Worm (Caenorhabditis elegans) whole organism, early embryonic: ENCODE data around the gene lpl-1.
A peak's percentile ranks its signal among the peaks of the same experiment; 100 is the strongest.

ENCODE experiments used
- B0310.2 ChIP-seq: sonication (generic microtip); optimal IDR thresholded peaks from 2 replicates; lab custom pipeline; 2016; ENCODE audit warnings: mild to moderate bottlenecking, missing genetic modification characterization, missing compliant biosample characterization
- ceh-13 ChIP-seq: fragments of 200-800 bp; sonication (Bioruptor generic); optimal IDR thresholded peaks from 2 replicates; lab custom pipeline; 2018; ENCODE audit warnings: mild to moderate bottlenecking, missing genetic modification characterization, missing compliant biosample characterization
- ceh-36 ChIP-seq: sonication (generic microtip); optimal IDR thresholded peaks from 2 replicates; lab custom pipeline; 2016; ENCODE audit warnings: missing genetic modification characterization, inconsistent platforms, missing compliant biosample characterization
- ets-7 ChIP-seq: sonication (generic microtip); optimal IDR thresholded peaks from 2 replicates; lab custom pipeline; 2016; ENCODE audit warnings: missing genotype, missing genetic modification characterization, missing compliant biosample characterization
- flt-1 ChIP-seq: fragments of 200-800 bp; sonication (Bioruptor generic); IDR thresholded peaks from 2 replicates; pipeline ENCODE4 v1.3.6; 2022; ENCODE audit warnings: missing genetic modification characterization, missing compliant biosample characterization
- hmbx-1 ChIP-seq: sonication (generic microtip); optimal IDR thresholded peaks from 2 replicates; lab custom pipeline; 2016; ENCODE audit warnings: mild to moderate bottlenecking, missing genetic modification characterization, missing compliant biosample characterization
- hmg-4 ChIP-seq: fragments of 200-800 bp; sonication (Bioruptor generic); optimal IDR thresholded peaks from 2 replicates; lab custom pipeline; 2018; ENCODE audit warnings: mild to moderate bottlenecking, missing genetic modification characterization, missing compliant biosample characterization
- hnd-1 ChIP-seq: sonication (generic microtip); optimal IDR thresholded peaks from 2 replicates; lab custom pipeline; 2016; ENCODE audit warnings: missing genetic modification characterization, missing compliant biosample characterization
- pes-1 ChIP-seq: fragments of 200-800 bp; sonication (Bioruptor generic); IDR thresholded peaks from 2 replicates; pipeline ENCODE4 v1.3.6; 2022; ENCODE audit warnings: missing genetic modification reagents, missing genetic modification characterization, missing compliant biosample characterization
- scrt-1 ChIP-seq: fragments of 200-800 bp; sonication (Bioruptor generic); IDR thresholded peaks from 2 replicates; pipeline ENCODE4 v1.3.6; 2022; ENCODE audit warnings: missing genetic modification characterization, missing compliant biosample characterization
- sea-1 ChIP-seq: fragments of 200-800 bp; sonication (Bioruptor generic); conservative IDR thresholded peaks from 2 replicates; pipeline ENCODE4 v1.3.6; 2022; ENCODE audit warnings: missing genetic modification characterization, missing compliant biosample characterization
- tbx-11 ChIP-seq: fragments of 200-800 bp; sonication (Bioruptor generic); IDR thresholded peaks from 2 replicates; pipeline ENCODE4 v1.3.6; 2022; ENCODE audit warnings: missing genetic modification characterization, missing compliant biosample characterization
- tbx-37 ChIP-seq: fragments of 200-800 bp; sonication (Bioruptor generic); conservative IDR thresholded peaks from 2 replicates; pipeline ENCODE4 v1.3.6; 2022; ENCODE audit warnings: missing genetic modification reagents, missing genetic modification characterization, missing compliant biosample characterization
- tra-4 ChIP-seq: sonication (generic microtip); optimal IDR thresholded peaks from 2 replicates; lab custom pipeline; 2017; ENCODE audit warnings: missing genetic modification characterization, missing compliant biosample characterization

The lpl-1 gene

DNA sequence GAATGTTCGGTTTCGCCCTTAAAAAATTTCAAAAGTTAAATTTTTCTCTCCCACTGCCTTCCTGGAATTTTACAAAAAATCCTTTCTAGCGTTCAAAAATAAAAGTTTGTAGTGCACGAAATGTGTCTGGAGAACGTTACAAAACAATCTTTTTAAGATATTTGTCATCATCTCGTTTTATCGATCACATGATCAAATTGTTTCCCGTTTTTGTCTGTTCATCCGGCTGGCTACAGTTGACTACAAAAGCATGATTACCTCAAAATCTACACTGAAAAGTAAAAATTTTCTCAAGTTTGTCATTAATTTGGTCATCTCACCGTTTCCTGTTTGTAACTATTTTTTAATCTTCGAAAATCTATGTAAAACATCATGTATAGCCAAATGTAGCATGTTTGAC, 42.8 kb downstream of the lpl-1 start:
- TF ChIP-seq scrt-1 (GFP tag; lab: Robert Waterston, UW) (no peak), sea-1 (GFP tag; lab: Robert Waterston, UW) (no peak), hnd-1 (no peak), hmg-4 (GFP tag; lab: Kevin White, UChicago) (no peak), tbx-11 (no peak), ceh-36 (tag; lab: Kevin White, UChicago) (no peak), hmbx-1 (tag; lab: Kevin White, UChicago) (no peak), tra-4 (tag; lab: Kevin White, UChicago) (no peak), pes-1 (GFP tag; lab: Robert Waterston, UW) (no peak), tbx-37 (GFP tag; lab: Robert Waterston, UW) (no peak), ceh-13 (no peak)

DNA sequence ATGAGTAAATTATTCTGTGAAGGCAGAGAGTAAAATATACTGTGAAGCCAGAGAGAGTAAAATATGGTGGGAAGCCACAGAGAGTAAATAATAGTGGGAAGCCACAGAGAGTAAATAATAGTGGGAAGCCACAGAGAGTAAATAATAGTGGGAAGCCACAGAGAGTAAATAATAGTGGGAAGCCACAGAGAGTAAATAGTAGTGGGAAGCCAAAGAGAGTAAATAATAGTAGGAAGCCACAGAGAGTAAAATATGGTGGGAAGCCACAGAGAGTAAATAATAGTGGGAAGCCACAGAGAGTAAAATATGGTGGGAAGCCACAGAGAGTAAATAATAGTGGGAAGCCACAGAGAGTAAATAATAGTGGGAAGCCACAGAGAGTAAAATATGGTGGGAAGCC, 45.7 kb downstream of the lpl-1 start:
- TF ChIP-seq ets-7 (tag; lab: Kevin White, UChicago) (peak; percentile 45), hmbx-1 (tag; lab: Kevin White, UChicago) (peak; percentile 5)

DNA sequence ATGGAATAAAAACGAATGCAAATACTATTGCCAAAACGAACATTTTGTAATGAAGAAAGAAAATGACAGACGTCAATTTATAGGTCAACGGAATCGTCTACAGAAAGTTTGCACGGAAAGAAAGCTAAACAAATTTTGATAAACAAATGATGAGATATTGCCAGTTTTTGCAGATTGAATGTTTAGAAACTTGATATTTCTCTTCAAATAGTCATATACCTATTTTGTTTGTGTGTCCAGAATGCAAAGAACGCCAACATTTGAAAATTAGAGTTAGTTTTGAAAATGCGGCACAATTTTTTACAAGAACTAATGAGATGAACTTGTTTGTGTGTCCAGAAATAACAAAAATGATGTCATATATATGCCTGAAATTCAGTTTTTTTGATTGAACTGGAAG, 48.6 kb downstream of the lpl-1 start, which contains the start of gene Y73F4A.1:
TSS of gene Y73F4A.1 (minus strand) at position 101 of the 400 bp plus-strand sequence.
- TF ChIP-seq tbx-11 (no peak), ceh-13 (no peak), sea-1 (GFP tag; lab: Robert Waterston, UW) (no peak), B0310.2 (tag; lab: Kevin White, UChicago) (no peak), ceh-36 (tag; lab: Kevin White, UChicago) (no peak)

DNA sequence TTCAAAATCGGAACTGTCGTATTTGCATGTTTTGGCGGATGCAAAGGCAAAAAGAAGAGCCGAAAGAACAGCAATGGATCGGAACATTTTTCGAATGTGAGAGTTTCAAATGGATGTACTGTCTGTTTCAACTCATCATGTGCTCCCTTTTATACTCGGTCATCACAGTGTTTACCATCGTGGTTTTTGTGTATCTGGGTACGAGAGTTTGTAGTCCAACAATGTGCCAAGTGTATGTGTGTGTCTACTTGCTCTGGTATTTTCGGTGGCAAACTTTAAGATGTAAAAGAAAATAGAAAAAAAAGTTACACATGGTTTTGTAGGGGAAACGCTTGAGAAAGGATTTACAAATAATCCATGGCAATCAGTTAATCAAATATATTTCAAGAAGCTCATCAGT, 50.6 kb downstream of the lpl-1 start, which contains the start of gene Y73F4A.2:
TSS of gene Y73F4A.2 (minus strand) at position 124 of the 400 bp plus-strand sequence.
- TF ChIP-seq flt-1 (GFP tag; lab: Robert Waterston, UW) = no peak
- TF ChIP-seq B0310.2 (tag; lab: Kevin White, UChicago) = no peak
